Worm (Caenorhabditis elegans) whole organism, midembryonic: ENCODE data around the gene dhs-19.

ENCODE experiments used
- flt-1 ChIP-seq: fragments of 200-800 bp; sonication (Bioruptor generic); IDR thresholded peaks from 2 replicates; pipeline ENCODE4 v1.3.6; 2022; ENCODE audit warnings: missing genetic modification characterization, missing compliant biosample characterization
- klf-2 ChIP-seq: fragments of 200-800 bp; sonication (Bioruptor generic); conservative IDR thresholded peaks from 2 replicates; pipeline ENCODE4 v1.3.6; 2022; ENCODE audit warnings: missing genetic modification reagents, missing genetic modification characterization, missing compliant biosample characterization
- med-1 ChIP-seq: sonication (generic microtip); optimal IDR thresholded peaks from 2 replicates; lab custom pipeline; 2017; ENCODE audit warnings: missing genetic modification characterization, mild to moderate bottlenecking, missing compliant biosample characterization, antibody characterized with exemption, missing genetic modification reagents; ENCODE audit not compliant: insufficient read depth
- ref-1 ChIP-seq: fragments of 200-800 bp; sonication (Bioruptor generic); conservative IDR thresholded peaks from 2 replicates; pipeline ENCODE4 v1.3.6; 2022; ENCODE audit warnings: missing genetic modification reagents, missing genetic modification characterization, missing compliant biosample characterization
- ztf-23 ChIP-seq: fragments of 200-800 bp; sonication (Bioruptor generic); IDR thresholded peaks from 2 replicates; pipeline ENCODE4 v1.3.6; 2022; ENCODE audit warnings: missing genetic modification reagents, missing genetic modification characterization, missing compliant biosample characterization

ce11 chrV:11490382-11490781 is at the start of gene dhs-19:
- TF ChIP-seq ref-1 (GFP tag; lab: Robert Waterston, UW) (no peak), flt-1 (GFP tag; lab: Robert Waterston, UW) (no peak), klf-2 (GFP tag; lab: Robert Waterston, UW) (no peak), med-1 (GFP tag; lab: Kevin White, UChicago) (no peak), ztf-23 (GFP tag; lab: Robert Waterston, UW) (no peak)
